Fruit fly (Drosophila melanogaster): ENCODE measurements around the gene Aprt.

DNA sequence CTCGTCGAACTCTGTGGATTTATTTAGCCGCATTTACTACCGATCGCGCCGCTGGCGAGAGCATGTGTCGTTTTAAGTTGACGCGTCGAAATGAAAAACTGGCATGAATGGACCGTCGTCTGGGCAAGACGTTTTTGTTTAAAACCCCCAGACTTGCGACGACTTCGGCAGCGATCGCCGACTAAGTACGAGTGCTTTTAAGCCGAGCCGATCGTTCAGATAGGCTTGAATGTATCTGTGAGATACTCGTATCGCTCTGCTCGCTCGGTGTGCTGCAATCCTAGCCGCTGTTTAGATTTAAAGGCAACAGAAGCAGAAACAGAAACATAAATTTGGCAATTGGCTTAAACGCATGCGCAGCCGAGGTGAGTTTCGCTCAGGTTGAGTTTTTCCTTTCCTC, 25.3 kb upstream of the Aprt start, which contains the start of gene dsb:
- TF ChIP-seq psq (optimal IDR thresholded peaks at IDR 0.05) (no peak), ttk (optimal IDR thresholded peaks at IDR 0.05) (no peak), insv (optimal IDR thresholded peaks at IDR 0.05) (no peak)
